Worm (Caenorhabditis elegans) whole organism, late embryonic: ENCODE data around the gene ZC487.1.

Source experiments
- C08G9.2 ChIP-seq: sonication (generic microtip); optimal IDR thresholded peaks from 2 replicates; lab custom pipeline; 2016; ENCODE audit warnings: mild to moderate bottlenecking, missing genetic modification characterization, moderate library complexity, missing compliant biosample characterization
- F13H6.1 ChIP-seq: sonication (generic microtip); optimal IDR thresholded peaks from 2 replicates; lab custom pipeline; 2016; ENCODE audit warnings: missing genetic modification characterization, missing compliant biosample characterization
- T23F11.4 ChIP-seq: fragments of 200-800 bp; sonication (Bioruptor generic); optimal IDR thresholded peaks from 2 replicates; lab custom pipeline; 2018; ENCODE audit warnings: mild to moderate bottlenecking, missing genetic modification characterization, missing compliant biosample characterization
- ceh-18 ChIP-seq: sonication (generic microtip); optimal IDR thresholded peaks from 2 replicates; lab custom pipeline; 2016; ENCODE audit warnings: missing genetic modification characterization, missing compliant biosample characterization
- ceh-19 ChIP-seq: fragments of 200-800 bp; sonication (Bioruptor generic); optimal IDR thresholded peaks from 2 replicates; lab custom pipeline; 2018; ENCODE audit warnings: mild to moderate bottlenecking, missing genetic modification characterization, missing compliant biosample characterization
- ceh-2 ChIP-seq: sonication (generic microtip); optimal IDR thresholded peaks from 2 replicates; lab custom pipeline; 2016; ENCODE audit warnings: missing genotype, missing genetic modification characterization, missing compliant biosample characterization
- ceh-22 ChIP-seq: sonication (generic microtip); optimal IDR thresholded peaks from 2 replicates; lab custom pipeline; 2017; ENCODE audit warnings: missing biosample characterization, missing genetic modification characterization
- ceh-31 ChIP-seq: sonication (generic microtip); optimal IDR thresholded peaks from 2 replicates; lab custom pipeline; 2016; ENCODE audit warnings: missing genetic modification characterization, missing compliant biosample characterization
- ceh-45 ChIP-seq: fragments of 200-800 bp; sonication (Bioruptor generic); IDR thresholded peaks from 2 replicates; pipeline ENCODE4 v1.3.6; 2022; ENCODE audit warnings: missing genetic modification reagents, missing genetic modification characterization, missing compliant biosample characterization
- ceh-48 ChIP-seq: sonication (generic microtip); optimal IDR thresholded peaks from 2 replicates; lab custom pipeline; 2016; ENCODE audit warnings: missing genetic modification characterization, inconsistent platforms, missing compliant biosample characterization
- ceh-9 ChIP-seq: sonication (generic microtip); optimal IDR thresholded peaks from 2 replicates; lab custom pipeline; 2016; ENCODE audit warnings: mild to moderate bottlenecking, missing genetic modification characterization, inconsistent platforms, missing compliant biosample characterization
- dmd-4 ChIP-seq: sonication (generic microtip); optimal IDR thresholded peaks from 2 replicates; lab custom pipeline; 2016; ENCODE audit warnings: borderline replicate concordance, missing genetic modification characterization, missing compliant biosample characterization
- elt-4 ChIP-seq: sonication (generic microtip); optimal IDR thresholded peaks from 2 replicates; lab custom pipeline; 2016; ENCODE audit warnings: missing genetic modification characterization, missing compliant biosample characterization
- ets-4 ChIP-seq: sonication (generic microtip); optimal IDR thresholded peaks from 2 replicates; lab custom pipeline; 2016; ENCODE audit warnings: missing genetic modification characterization, missing compliant biosample characterization
- eyg-1 ChIP-seq: sonication (generic microtip); optimal IDR thresholded peaks from 2 replicates; lab custom pipeline; 2016; ENCODE audit warnings: missing genotype, missing genetic modification characterization, missing compliant biosample characterization
- fkh-6 ChIP-seq: sonication (generic microtip); optimal IDR thresholded peaks from 2 replicates; lab custom pipeline; 2016; ENCODE audit warnings: missing genetic modification characterization, missing compliant biosample characterization
- gmeb-2 ChIP-seq: sonication (generic microtip); optimal IDR thresholded peaks from 2 replicates; lab custom pipeline; 2016; ENCODE audit warnings: missing genetic modification characterization, inconsistent platforms, missing compliant biosample characterization
- hlh-13 ChIP-seq: fragments of 200-800 bp; sonication (Bioruptor generic); optimal IDR thresholded peaks from 2 replicates; lab custom pipeline; 2018; ENCODE audit warnings: mild to moderate bottlenecking, missing genetic modification characterization, missing compliant biosample characterization
- hlh-15 ChIP-seq: sonication (generic microtip); optimal IDR thresholded peaks from 2 replicates; lab custom pipeline; 2016; ENCODE audit warnings: missing genetic modification characterization, missing compliant biosample characterization
- hlh-8 ChIP-seq: sonication (generic microtip); optimal IDR thresholded peaks from 2 replicates; lab custom pipeline; 2016; ENCODE audit warnings: missing genotype, missing genetic modification characterization, missing compliant biosample characterization
- lin-11 ChIP-seq: fragments of 200-800 bp; sonication (Bioruptor generic); optimal IDR thresholded peaks from 2 replicates; lab custom pipeline; 2018; ENCODE audit warnings: mild to moderate bottlenecking, missing genetic modification characterization, missing compliant biosample characterization
- madf-2 ChIP-seq: sonication (generic microtip); optimal IDR thresholded peaks from 2 replicates; lab custom pipeline; 2017; ENCODE audit warnings: missing genetic modification characterization, missing compliant biosample characterization
- mec-3 ChIP-seq: sonication (generic microtip); optimal IDR thresholded peaks from 2 replicates; lab custom pipeline; 2016; ENCODE audit warnings: borderline replicate concordance, missing genetic modification characterization, missing compliant biosample characterization
- nfya-1 ChIP-seq: sonication (generic microtip); optimal IDR thresholded peaks from 2 replicates; lab custom pipeline; 2017; ENCODE audit warnings: missing genetic modification characterization, mild to moderate bottlenecking, missing compliant biosample characterization, antibody characterized with exemption, moderate library complexity
- nhr-232 ChIP-seq: sonication (generic microtip); optimal IDR thresholded peaks from 2 replicates; lab custom pipeline; 2016; ENCODE audit warnings: missing genetic modification characterization, missing compliant biosample characterization
- pag-3 ChIP-seq: sonication (generic microtip); optimal IDR thresholded peaks from 2 replicates; lab custom pipeline; 2016; ENCODE audit warnings: missing compliant biosample characterization, missing genetic modification characterization, borderline replicate concordance
- pax-1 ChIP-seq: fragments of 150-350 bp; optimal IDR thresholded peaks from 2 replicates; lab custom pipeline; 2014; ENCODE audit warnings: missing biosample characterization, missing genetic modification characterization
- pha-4 ChIP-seq: fragments of 150-350 bp; optimal IDR thresholded peaks from 2 replicates; lab custom pipeline; 2018; ENCODE audit warnings: missing biosample characterization, missing genetic modification reagents, missing genetic modification characterization
- pqm-1 ChIP-seq: sonication (generic microtip); optimal IDR thresholded peaks from 2 replicates; lab custom pipeline; 2016; ENCODE audit warnings: missing genetic modification characterization, missing compliant biosample characterization
- pros-1 ChIP-seq: fragments of 150-350 bp; optimal IDR thresholded peaks from 2 replicates; lab custom pipeline; 2014; ENCODE audit warnings: missing biosample characterization, missing genetic modification reagents, missing genetic modification characterization
- ref-2 ChIP-seq: sonication (generic microtip); optimal IDR thresholded peaks from 2 replicates; lab custom pipeline; 2016; ENCODE audit warnings: missing genetic modification characterization, missing compliant biosample characterization
- sdc-2 ChIP-seq: sonication (generic microtip); optimal IDR thresholded peaks from 2 replicates; lab custom pipeline; 2016; ENCODE audit warnings: missing genotype, missing genetic modification characterization, missing compliant biosample characterization
- tbx-2 ChIP-seq: sonication (generic microtip); optimal IDR thresholded peaks from 2 replicates; lab custom pipeline; 2016; ENCODE audit warnings: missing genetic modification characterization, missing compliant biosample characterization
- tbx-7 ChIP-seq: sonication (generic microtip); optimal IDR thresholded peaks from 2 replicates; lab custom pipeline; 2016; ENCODE audit warnings: missing genotype, missing genetic modification characterization, missing compliant biosample characterization
- unc-3 ChIP-seq, 2 experiments: fragments of 200-800 bp in 1 of 2; sonication (Bioruptor generic) in 1 of 2; sonication (generic microtip) in 1 of 2; conservative IDR thresholded peaks in 1 of 2; optimal IDR thresholded peaks in 1 of 2; 2 replicates each; pipeline versions ENCODE4 v1.3.6 to Lab custom; 2016 to 2022; ENCODE audit warnings: missing compliant biosample characterization in 2 of 2, missing genetic modification characterization in 2 of 2, missing genetic modification reagents in 1 of 2
- unc-55 ChIP-seq: sonication (generic microtip); optimal IDR thresholded peaks from 2 replicates; lab custom pipeline; 2017; ENCODE audit warnings: missing biosample characterization, missing genetic modification reagents, missing genetic modification characterization
- zip-5 ChIP-seq: sonication (generic microtip); optimal IDR thresholded peaks from 2 replicates; lab custom pipeline; 2016; ENCODE audit warnings: missing genetic modification characterization, missing compliant biosample characterization
- ztf-16 ChIP-seq: sonication (generic microtip); optimal IDR thresholded peaks from 2 replicates; lab custom pipeline; 2017; ENCODE audit warnings: missing genetic modification characterization, missing compliant biosample characterization

ZC487.1 gene

DNA sequence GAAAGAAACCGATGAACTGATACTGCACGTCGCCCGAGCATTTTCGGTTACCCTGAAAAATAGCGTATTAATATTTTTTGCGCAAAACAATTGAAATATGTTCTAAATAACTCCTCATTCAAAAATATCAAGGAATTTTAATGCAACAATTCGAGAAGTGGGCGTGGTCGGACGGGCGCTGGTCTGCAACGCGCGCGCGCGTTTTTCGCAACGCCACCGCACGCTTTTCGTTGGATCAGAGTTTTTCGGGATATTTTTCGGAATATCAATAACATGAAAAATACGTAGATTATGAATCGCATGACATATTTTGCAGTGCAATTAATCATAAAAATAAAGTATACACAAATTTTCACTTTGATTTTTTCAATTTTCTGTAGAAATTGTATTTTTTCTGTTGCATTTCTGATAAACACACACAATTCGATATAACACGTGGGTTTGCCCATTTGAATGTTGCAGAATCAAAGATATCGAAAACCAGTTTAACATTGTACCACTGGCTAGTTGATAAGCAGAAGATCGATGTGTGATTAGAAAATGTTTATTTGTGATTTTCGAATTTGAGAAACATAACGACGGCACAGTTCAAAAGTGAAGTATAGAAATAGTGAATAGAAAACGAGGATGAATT lies 18.2 kb upstream of the ZC487.1 start, which contains the start of gene dlst-1 (continued):
- TF ChIP-seq dmd-4 = no peak
- peak; percentile 27 for TF ChIP-seq hlh-15 (tag; lab: Kevin White, UChicago)
- peak; percentile 36 for TF ChIP-seq C08G9.2 (tag; lab: Kevin White, UChicago)
- TF ChIP-seq ceh-9 (tag; lab: Kevin White, UChicago) = no peak
- TF ChIP-seq zip-5 = peak; percentile 42
- no peak for TF ChIP-seq pha-4 (tag; lab: Kevin White, UChicago)
- no peak for TF ChIP-seq ref-2
- peak; percentile 69 for TF ChIP-seq nfya-1 (tag; lab: Kevin White, UChicago)
- TF ChIP-seq ceh-48 (tag; lab: Kevin White, UChicago) = no peak
- no peak for TF ChIP-seq pros-1 (tag; lab: Kevin White, UChicago)
- no peak for TF ChIP-seq ceh-22 (tag; lab: Kevin White, UChicago)
- peak; percentile 29 for TF ChIP-seq gmeb-2 (tag; lab: Kevin White, UChicago)
- no peak for TF ChIP-seq ceh-45
- no peak for TF ChIP-seq pax-1 (tag; lab: Kevin White, UChicago)
- TF ChIP-seq unc-3 (GFP tag; conservative IDR thresholded peaks at IDR 0.05; lab: Robert Waterston, UW) = no peak
- TF ChIP-seq unc-3 (tag; optimal IDR thresholded peaks at IDR 0.05; lab: Kevin White, UChicago) = peak; percentile 40
- TF ChIP-seq ceh-18 = peak; percentile 4
- peak; percentile 42 for TF ChIP-seq ceh-19 (GFP tag; lab: Kevin White, UChicago)
- TF ChIP-seq ceh-2 = no peak
- no peak for TF ChIP-seq ets-4 (tag; lab: Kevin White, UChicago)
- TF ChIP-seq T23F11.4 (GFP tag; lab: Kevin White, UChicago) = no peak
- no peak for TF ChIP-seq unc-55 (GFP tag; lab: Kevin White, UChicago)
- TF ChIP-seq lin-11 = peak; percentile 31
- no peak for TF ChIP-seq hlh-13 (GFP tag; lab: Kevin White, UChicago)
- TF ChIP-seq nhr-232 (tag; lab: Kevin White, UChicago) = peak; percentile 47
- TF ChIP-seq elt-4 = no peak
- TF ChIP-seq pag-3 (tag; lab: Kevin White, UChicago) = no peak
- TF ChIP-seq ceh-31 (tag; lab: Kevin White, UChicago) = peak; percentile 49

DNA sequence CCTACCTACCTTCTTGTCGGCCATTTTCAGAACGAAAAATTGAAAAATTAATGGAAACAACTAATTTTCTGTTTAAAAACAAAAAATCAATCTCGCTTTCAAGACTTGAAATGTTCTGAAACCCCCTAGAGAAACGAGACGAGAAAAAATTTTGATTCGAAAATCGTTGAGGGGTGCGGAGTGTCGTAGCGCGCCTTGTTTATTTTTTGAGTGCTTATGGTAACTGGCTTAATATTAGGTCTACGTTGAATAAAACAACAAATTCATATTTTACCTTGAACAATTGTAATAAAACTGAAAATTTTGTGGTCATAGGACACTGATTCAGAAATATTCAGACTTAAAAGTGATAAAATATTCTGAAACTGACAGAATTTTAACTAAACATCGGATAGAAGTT lies 16.9 kb upstream of the ZC487.1 start, which contains the start of gene sna-1:
Gene sna-1 (minus strand): TSS at position 218 of the 400 bp plus-strand sequence.
- TF ChIP-seq ztf-16 (no peak), nfya-1 (tag; lab: Kevin White, UChicago) (peak; percentile 15)

ce11 chrV:6718232-6718631 lies 9.1 kb upstream of the ZC487.1 start, which contains the start of gene srg-30:
Gene srg-30, minus strand, starts transcription at chrV:6718332.
- no peak for TF ChIP-seq hlh-13 (GFP tag; lab: Kevin White, UChicago)
- TF ChIP-seq F13H6.1 (tag; lab: Kevin White, UChicago) = no peak
- TF ChIP-seq mec-3 (tag; lab: Kevin White, UChicago) = no peak
- no peak for TF ChIP-seq eyg-1
- no peak for TF ChIP-seq nfya-1 (tag; lab: Kevin White, UChicago)
- no peak for TF ChIP-seq fkh-6 (tag; lab: Kevin White, UChicago)
- TF ChIP-seq hlh-8 = no peak
- TF ChIP-seq madf-2 (tag; lab: Kevin White, UChicago) = no peak
- no peak for TF ChIP-seq unc-55 (GFP tag; lab: Kevin White, UChicago)
- no peak for TF ChIP-seq tbx-2
- no peak for TF ChIP-seq zip-5
- TF ChIP-seq pqm-1 (tag; lab: Kevin White, UChicago) = no peak
- TF ChIP-seq sdc-2 (tag; lab: Kevin White, UChicago) = no peak
- TF ChIP-seq tbx-7 (tag; lab: Kevin White, UChicago) = no peak
- TF ChIP-seq, all 69 proteins: peak for 0
